Fruit fly (Drosophila melanogaster) whole organism, embryonic: ENCODE results near the gene Trhn.

ENCODE experiments used
- Ada2b ChIP-seq: fragments of 200-800 bp; sonication (Bioruptor generic); IDR thresholded peaks from 2 replicates; pipeline ENCODE4 v1.3.6; 2022; ENCODE audit warnings: missing biosample characterization, missing genetic modification characterization
- Adf1 ChIP-seq: fragments of 200-800 bp; sonication (Bioruptor generic); IDR thresholded peaks from 2 replicates; pipeline ENCODE4 v1.3.6; 2022; ENCODE audit warnings: missing biosample characterization, missing genetic modification characterization
- Atf3 ChIP-seq: fragments of 200-800 bp; sonication (Bioruptor generic); optimal IDR thresholded peaks from 3 replicates; lab custom pipeline; 2016; ENCODE audit warnings: missing biosample characterization, missing genetic modification characterization
- Atf6 ChIP-seq: fragments of 200-800 bp; sonication (Bioruptor generic); IDR thresholded peaks from 2 replicates; pipeline ENCODE4 v1.3.6; 2022; ENCODE audit warnings: missing biosample characterization, missing genetic modification characterization
- BEAF-32 ChIP-seq: fragments of 200-800 bp; sonication (Bioruptor generic); optimal IDR thresholded peaks from 3 replicates; lab custom pipeline; 2017; ENCODE audit warnings: missing biosample characterization, missing genetic modification characterization, mild to moderate bottlenecking, moderate library complexity, missing genetic modification reagents
- CG10979 ChIP-seq: fragments of 200-800 bp; sonication (Bioruptor generic); optimal IDR thresholded peaks from 2 replicates; lab custom pipeline; 2018; ENCODE audit warnings: missing biosample characterization, mild to moderate bottlenecking, missing genetic modification characterization, moderate library complexity
- CG11723 ChIP-seq: fragments of 200-800 bp; sonication (Bioruptor generic); optimal IDR thresholded peaks from 2 replicates; lab custom pipeline; 2017; ENCODE audit warnings: missing biosample characterization, mild to moderate bottlenecking, missing genetic modification characterization
- CG13424 ChIP-seq: fragments of 200-800 bp; sonication (Bioruptor generic); optimal IDR thresholded peaks from 2 replicates; lab custom pipeline; 2019; ENCODE audit warnings: missing biosample characterization, mild to moderate bottlenecking, missing genetic modification characterization, moderate library complexity
- CG14710 ChIP-seq: fragments of 200-800 bp; sonication (Bioruptor generic); optimal IDR thresholded peaks from 3 replicates; lab custom pipeline; 2019; ENCODE audit warnings: missing biosample characterization, mild to moderate bottlenecking, missing genetic modification characterization, moderate library complexity
- CG1529 ChIP-seq: fragments of 200-800 bp; sonication (Bioruptor generic); optimal IDR thresholded peaks from 3 replicates; lab custom pipeline; 2018; ENCODE audit warnings: missing biosample characterization, missing genetic modification characterization
- CG17186 ChIP-seq: fragments of 200-800 bp; sonication (Bioruptor generic); optimal IDR thresholded peaks from 3 replicates; lab custom pipeline; 2017; ENCODE audit warnings: missing biosample characterization, missing genetic modification reagents, missing genetic modification characterization
- CG17328 ChIP-seq: fragments of 200-800 bp; sonication (Bioruptor generic); IDR thresholded peaks from 2 replicates; pipeline ENCODE4 v1.3.6; 2022; ENCODE audit warnings: missing biosample characterization, missing genetic modification characterization
- CG2120 ChIP-seq: fragments of 200-800 bp; sonication (Bioruptor generic); optimal IDR thresholded peaks from 3 replicates; lab custom pipeline; 2016; ENCODE audit warnings: missing biosample characterization, missing genetic modification characterization
- CG2199 ChIP-seq: fragments of 200-800 bp; sonication (Bioruptor generic); IDR thresholded peaks from 3 replicates; pipeline ENCODE4 v1.3.6; 2022; ENCODE audit warnings: missing biosample characterization, missing genetic modification characterization
- CG30431 ChIP-seq: fragments of 200-800 bp; sonication (Bioruptor generic); optimal IDR thresholded peaks from 2 replicates; lab custom pipeline; 2017; ENCODE audit warnings: missing biosample characterization, missing genetic modification characterization
- CG3065 ChIP-seq: fragments of 200-800 bp; sonication (Bioruptor generic); optimal IDR thresholded peaks from 2 replicates; lab custom pipeline; 2016; ENCODE audit warnings: missing biosample characterization, missing genetic modification characterization
- CG31441 ChIP-seq: fragments of 200-800 bp; sonication (Bioruptor generic); IDR thresholded peaks from 2 replicates; pipeline ENCODE4 v1.3.6; 2022; ENCODE audit warnings: missing biosample characterization, missing genetic modification characterization
- CG32532 ChIP-seq: fragments of 200-800 bp; sonication (Bioruptor generic); IDR thresholded peaks from 2 replicates; pipeline ENCODE4 v1.3.6; 2022; ENCODE audit warnings: missing biosample characterization, missing genetic modification characterization
- CG5180 ChIP-seq: fragments of 200-800 bp; sonication (Bioruptor generic); optimal IDR thresholded peaks from 3 replicates; lab custom pipeline; 2017; ENCODE audit warnings: missing biosample characterization, missing genetic modification characterization, mild to moderate bottlenecking, moderate library complexity, missing genetic modification reagents
- CG7839 ChIP-seq: fragments of 200-800 bp; sonication (Bioruptor generic); optimal IDR thresholded peaks from 3 replicates; lab custom pipeline; 2018; ENCODE audit warnings: missing biosample characterization, mild to moderate bottlenecking, missing genetic modification characterization, moderate library complexity
- CG9609 ChIP-seq: fragments of 200-800 bp; sonication (Bioruptor generic); optimal IDR thresholded peaks from 3 replicates; lab custom pipeline; 2016; ENCODE audit warnings: missing biosample characterization, missing genetic modification characterization
- CG9727 ChIP-seq: fragments of 200-800 bp; sonication (Bioruptor generic); optimal IDR thresholded peaks from 3 replicates; lab custom pipeline; 2017; ENCODE audit warnings: missing biosample characterization, mild to moderate bottlenecking, missing genetic modification characterization
- Dbx ChIP-seq: fragments of 200-800 bp; sonication (Bioruptor generic); IDR thresholded peaks from 3 replicates; pipeline ENCODE4 v1.3.6; 2022; ENCODE audit warnings: missing biosample characterization, missing genetic modification characterization
- Doc3 ChIP-seq: fragments of 200-800 bp; sonication (Bioruptor generic); IDR thresholded peaks from 3 replicates; pipeline ENCODE4 v1.3.6; 2022; ENCODE audit warnings: missing biosample characterization, missing genetic modification characterization; ENCODE audit not compliant: partially characterized antibody
- Nf-YA ChIP-seq: fragments of 200-800 bp; sonication (Bioruptor generic); IDR thresholded peaks from 2 replicates; pipeline ENCODE4 v1.3.6; 2022; ENCODE audit warnings: missing biosample characterization, missing genetic modification characterization
- Ptx1 ChIP-seq: fragments of 200-800 bp; sonication (Bioruptor generic); IDR thresholded peaks from 2 replicates; pipeline ENCODE4 v1.3.6; 2022; ENCODE audit warnings: missing biosample characterization, missing genetic modification characterization
- Ravus ChIP-seq: fragments of 200-800 bp; sonication (Bioruptor generic); IDR thresholded peaks from 2 replicates; pipeline ENCODE4 v1.3.6; 2022; ENCODE audit warnings: missing biosample characterization, missing genetic modification characterization
- Sry-β ChIP-seq: fragments of 200-800 bp; sonication (Bioruptor generic); optimal IDR thresholded peaks from 2 replicates; lab custom pipeline; 2018; ENCODE audit warnings: missing biosample characterization, mild to moderate bottlenecking, missing genetic modification characterization, moderate library complexity
- Trl ChIP-seq, 3 experiments: fragments of >200 bp in 2 of 3; fragments of 200-800 bp in 1 of 3; sonication (Bioruptor generic) in 1 of 3; optimal IDR thresholded peaks; 2 replicates in 1 of 3; 3 replicates in 2 of 3; lab custom pipeline; 2016 to 2017; ENCODE audit warnings: missing biosample characterization in 1 of 3, missing genetic modification characterization in 1 of 3
- ara ChIP-seq: fragments of 200-800 bp; sonication (Bioruptor generic); IDR thresholded peaks from 2 replicates; pipeline ENCODE4 v1.3.6; 2022; ENCODE audit warnings: missing biosample characterization, missing genetic modification characterization
- ash1 ChIP-seq: fragments of 200-800 bp; sonication (Bioruptor generic); optimal IDR thresholded peaks from 2 replicates; lab custom pipeline; 2018; ENCODE audit warnings: missing biosample characterization, mild to moderate bottlenecking, missing genetic modification characterization
- en ChIP-seq: fragments of 200-800 bp; sonication (Bioruptor generic); optimal IDR thresholded peaks from 2 replicates; lab custom pipeline; 2016; ENCODE audit warnings: missing biosample characterization, missing genetic modification characterization
- ewg ChIP-seq: fragments of 200-800 bp; sonication (Bioruptor generic); optimal IDR thresholded peaks from 3 replicates; lab custom pipeline; 2017; ENCODE audit warnings: mild to moderate bottlenecking, missing biosample characterization, missing genetic modification reagents, missing genetic modification characterization
- exex ChIP-seq: fragments of 200-800 bp; sonication (Bioruptor generic); optimal IDR thresholded peaks from 4 replicates; lab custom pipeline; 2018; ENCODE audit warnings: missing biosample characterization, mild to moderate bottlenecking, missing genetic modification characterization, moderate library complexity
- grn ChIP-seq: fragments of 200-800 bp; sonication (Bioruptor generic); optimal IDR thresholded peaks from 3 replicates; lab custom pipeline; 2017; ENCODE audit warnings: missing biosample characterization, missing genetic modification characterization
- her ChIP-seq: fragments of 200-800 bp; sonication (Bioruptor generic); optimal IDR thresholded peaks from 2 replicates; lab custom pipeline; 2016; ENCODE audit warnings: missing biosample characterization, missing genetic modification characterization
- hkb ChIP-seq, 2 experiments: fragments of 200-800 bp in 1 of 2; fragments of >200 bp in 1 of 2; sonication (Bioruptor generic) in 1 of 2; IDR thresholded peaks in 1 of 2; optimal IDR thresholded peaks in 1 of 2; 2 replicates each; pipeline versions ENCODE4 v1.3.6 to Lab custom; 2017 to 2022; ENCODE audit warnings: missing biosample characterization in 1 of 2, missing genetic modification characterization in 1 of 2
- ind ChIP-seq: fragments of 200-800 bp; sonication (Bioruptor generic); optimal IDR thresholded peaks from 3 replicates; lab custom pipeline; 2016; ENCODE audit warnings: missing biosample characterization, missing genetic modification characterization
- jumu ChIP-seq: fragments of 200-800 bp; sonication (Bioruptor generic); optimal IDR thresholded peaks from 3 replicates; lab custom pipeline; 2016; ENCODE audit warnings: missing biosample characterization, missing genetic modification characterization
- nerfin-1 ChIP-seq: fragments of 200-800 bp; sonication (Bioruptor generic); optimal IDR thresholded peaks from 3 replicates; lab custom pipeline; 2019; ENCODE audit warnings: missing biosample characterization, mild to moderate bottlenecking, missing genetic modification characterization, moderate library complexity
- pzg ChIP-seq: fragments of 200-800 bp; sonication (Bioruptor generic); optimal IDR thresholded peaks from 3 replicates; lab custom pipeline; 2018; ENCODE audit warnings: missing biosample characterization, mild to moderate bottlenecking, missing genetic modification characterization, moderate library complexity
- ssp ChIP-seq: fragments of 200-800 bp; sonication (Bioruptor generic); IDR thresholded peaks from 2 replicates; pipeline ENCODE4 v1.3.6; 2022; ENCODE audit warnings: missing biosample characterization, missing genetic modification characterization
- tio ChIP-seq: fragments of 200-800 bp; sonication (Bioruptor generic); optimal IDR thresholded peaks from 2 replicates; lab custom pipeline; 2017; ENCODE audit warnings: missing biosample characterization, missing genetic modification characterization, inconsistent platforms
- toy ChIP-seq: fragments of 200-800 bp; sonication (Bioruptor generic); IDR thresholded peaks from 2 replicates; pipeline ENCODE4 v1.3.6; 2022; ENCODE audit warnings: missing biosample characterization, missing genetic modification characterization
- zen ChIP-seq: fragments of 200-800 bp; sonication (Bioruptor generic); optimal IDR thresholded peaks from 3 replicates; lab custom pipeline; 2018; ENCODE audit warnings: missing biosample characterization, mild to moderate bottlenecking, missing genetic modification characterization, moderate library complexity
- zfh1 ChIP-seq: fragments of 200-800 bp; sonication (Bioruptor generic); IDR thresholded peaks from 3 replicates; pipeline ENCODE4 v1.3.6; 2022; ENCODE audit warnings: missing biosample characterization, missing genetic modification characterization
- zfh2 ChIP-seq: fragments of 200-800 bp; sonication (Bioruptor generic); optimal IDR thresholded peaks from 2 replicates; lab custom pipeline; 2016; ENCODE audit warnings: missing biosample characterization, missing genetic modification characterization

The Trhn gene

dm6 chr3L:1227303-1227797 lies 34.4 kb upstream of the Trhn start, which contains the start of gene LysS (continued):
- TF ChIP-seq CG2199 (GFP tag; lab: Robert Waterston, UW) (0 out of 3 replicates have a peak, but pooled peaks have one; percentile 36), Adf1 (GFP tag; lab: Robert Waterston, UW) (no peak)

DNA sequence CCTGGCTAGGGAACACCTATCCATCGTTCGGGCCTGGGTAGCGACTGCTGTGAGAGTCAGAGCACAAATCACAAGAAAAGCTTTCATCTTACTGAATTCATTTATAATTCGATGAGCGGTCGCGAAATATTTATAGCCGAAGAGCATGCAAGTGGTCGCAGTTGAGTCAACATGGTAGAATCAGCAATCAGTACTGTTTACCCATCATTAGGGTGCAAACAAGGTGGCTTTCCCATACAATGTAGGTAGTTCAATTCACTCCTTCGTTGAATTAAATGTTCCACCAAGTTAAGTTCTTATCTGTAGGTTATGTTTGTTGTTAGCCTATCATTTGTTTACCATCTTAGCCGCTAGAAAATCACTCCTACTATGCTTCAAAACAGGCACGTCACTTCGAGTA lies 25.6 kb upstream of the Trhn start, which contains the start of gene LysP:
LysP (minus strand) TSS at position 101 of the 400 bp plus-strand sequence.
- no peak for TF ChIP-seq Atf3 (GFP tag; lab: Kevin White, UChicago)
- TF ChIP-seq pzg (GFP tag; lab: Kevin White, UChicago) = no peak
- no peak for TF ChIP-seq her (GFP tag; lab: Kevin White, UChicago)
- no peak for TF ChIP-seq Sry-β
- no peak for TF ChIP-seq zfh1
- no peak for TF ChIP-seq tio
- TF ChIP-seq exex (tag; lab: Kevin White, UChicago) = peak; percentile 15
- no peak for TF ChIP-seq CG7839 (tag; lab: Kevin White, UChicago)
- no peak for TF ChIP-seq Doc3 (GFP tag; lab: Robert Waterston, UW)
- no peak for TF ChIP-seq toy (GFP tag; lab: Robert Waterston, UW)
- no peak for TF ChIP-seq en (GFP tag; lab: Kevin White, UChicago)
- TF ChIP-seq grn (GFP tag; lab: Kevin White, UChicago) = peak; percentile 43

DNA sequence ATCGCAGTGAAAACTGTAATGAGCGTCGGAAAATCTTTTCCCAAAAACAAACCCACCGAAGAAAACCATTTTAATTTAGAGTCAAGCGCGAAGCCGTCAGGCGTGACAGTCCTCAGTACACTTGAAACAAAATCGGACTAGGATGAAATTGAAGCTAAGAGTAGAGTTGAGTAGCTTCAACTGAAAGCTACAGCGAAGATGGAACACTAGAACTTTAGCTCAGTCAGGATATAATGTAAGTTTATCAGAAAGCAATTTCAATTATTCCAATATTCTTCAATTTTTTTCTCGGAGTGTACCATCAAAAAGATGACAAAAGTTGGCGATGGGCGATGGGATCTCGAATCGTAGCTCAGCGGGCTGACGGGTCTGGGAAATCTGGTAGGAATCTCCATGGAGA lies 23.5 kb upstream of the Trhn start:
- TF ChIP-seq ash1 (GFP tag; lab: Kevin White, UChicago) (no peak), CG30431 (peak; percentile 36), Ada2b (GFP tag; lab: Robert Waterston, UW) (peak; percentile 67), hkb (optimal IDR thresholded peaks at IDR 0.05; lab: Kevin White, UChicago) (no peak), hkb (GFP tag; IDR thresholded peaks at IDR 0.05; lab: Robert Waterston, UW) (peak; percentile 73; the same call in 1 of the 2 replicates), CG14710 (peak; percentile 57), CG2120 (no peak), Dbx (GFP tag; lab: Robert Waterston, UW) (0 out of 3 replicates have a peak, but pooled peaks have one; percentile 19), CG32532 (GFP tag; lab: Robert Waterston, UW) (0 out of 2 replicates have a peak, but pooled peaks have one; percentile 17), ssp (GFP tag; lab: Robert Waterston, UW) (0 out of 2 replicates have a peak, but pooled peaks have one; percentile 25), CG9609 (GFP tag; lab: Kevin White, UChicago) (no peak), Trl (optimal IDR thresholded peaks at IDR 0.05; lab: Kevin White, UChicago) (no peak), Trl (GFP tag; optimal IDR thresholded peaks at IDR 0.05; lab: Kevin White, UChicago) (peak; percentile 2), ind (GFP tag; lab: Kevin White, UChicago) (peak; percentile 49), CG17328 (GFP tag; lab: Robert Waterston, UW) (peak; percentile 60), Ravus (GFP tag; lab: Robert Waterston, UW) (no peak), zfh2 (peak; percentile 12), CG31441 (peak; percentile 48), jumu (GFP tag; lab: Kevin White, UChicago) (peak; percentile 32), nerfin-1 (peak; percentile 37), CG1529 (GFP tag; lab: Kevin White, UChicago) (no peak), CG3065 (GFP tag; lab: Kevin White, UChicago) (no peak), CG13424 (tag; lab: Kevin White, UChicago) (peak; percentile 42), CG10979 (tag; lab: Kevin White, UChicago) (peak; percentile 74), zen (tag; lab: Kevin White, UChicago) (peak; percentile 65), ewg (GFP tag; lab: Kevin White, UChicago) (no peak), BEAF-32 (no peak), CG9727 (GFP tag; lab: Kevin White, UChicago) (peak; percentile 9), Ptx1 (GFP tag; lab: Robert Waterston, UW) (peak; percentile 54), Atf6 (0 out of 2 replicates have a peak, but pooled peaks have one; percentile 24), CG5180 (no peak), Nf-YA (no peak), CG11723 (GFP tag; lab: Kevin White, UChicago) (no peak), ara (no peak), CG17186 (GFP tag; lab: Kevin White, UChicago) (peak; percentile 1)
